Fruit fly (Drosophila melanogaster) whole organism, pupa: ENCODE results near the gene Mis12.

Source experiments
- CG13204 ChIP-seq: fragments of 200-800 bp; sonication (Bioruptor generic); optimal IDR thresholded peaks from 2 replicates; lab custom pipeline; 2018; ENCODE audit warnings: missing biosample characterization, mild to moderate bottlenecking, missing genetic modification characterization, moderate library complexity
- CG32121 ChIP-seq: fragments of 200-800 bp; sonication (Bioruptor generic); IDR thresholded peaks from 2 replicates; pipeline ENCODE4 v1.3.6; 2022; ENCODE audit warnings: missing biosample characterization, missing genetic modification characterization
- EcR ChIP-seq: fragments of 200-800 bp; sonication (Bioruptor generic); optimal IDR thresholded peaks from 3 replicates; lab custom pipeline; 2019; ENCODE audit warnings: missing biosample characterization, missing genetic modification characterization, mild to moderate bottlenecking, moderate library complexity, missing genetic modification reagents
- Pif1A ChIP-seq: fragments of 200-800 bp; sonication (Bioruptor generic); optimal IDR thresholded peaks from 3 replicates; lab custom pipeline; 2016; ENCODE audit warnings: missing biosample characterization, missing genetic modification characterization
- Pif1B ChIP-seq: fragments of 200-800 bp; sonication (Bioruptor generic); optimal IDR thresholded peaks from 3 replicates; lab custom pipeline; 2016; ENCODE audit warnings: missing biosample characterization, missing genetic modification characterization

dm6 chr3L:7003132-7003531 is 34.3 kb upstream of the Mis12 start:
- TF ChIP-seq Pif1A (GFP tag; lab: Kevin White, UChicago) (no peak), CG32121 (peak; percentile 35; the same call in 1 of the 2 replicates), EcR (GFP tag; lab: Kevin White, UChicago) (no peak), CG13204 (GFP tag; lab: Kevin White, UChicago) (no peak), Pif1B (no peak)
